Worm (Caenorhabditis elegans): ENCODE results near the gene hacd-1.

The hacd-1 gene

DNA sequence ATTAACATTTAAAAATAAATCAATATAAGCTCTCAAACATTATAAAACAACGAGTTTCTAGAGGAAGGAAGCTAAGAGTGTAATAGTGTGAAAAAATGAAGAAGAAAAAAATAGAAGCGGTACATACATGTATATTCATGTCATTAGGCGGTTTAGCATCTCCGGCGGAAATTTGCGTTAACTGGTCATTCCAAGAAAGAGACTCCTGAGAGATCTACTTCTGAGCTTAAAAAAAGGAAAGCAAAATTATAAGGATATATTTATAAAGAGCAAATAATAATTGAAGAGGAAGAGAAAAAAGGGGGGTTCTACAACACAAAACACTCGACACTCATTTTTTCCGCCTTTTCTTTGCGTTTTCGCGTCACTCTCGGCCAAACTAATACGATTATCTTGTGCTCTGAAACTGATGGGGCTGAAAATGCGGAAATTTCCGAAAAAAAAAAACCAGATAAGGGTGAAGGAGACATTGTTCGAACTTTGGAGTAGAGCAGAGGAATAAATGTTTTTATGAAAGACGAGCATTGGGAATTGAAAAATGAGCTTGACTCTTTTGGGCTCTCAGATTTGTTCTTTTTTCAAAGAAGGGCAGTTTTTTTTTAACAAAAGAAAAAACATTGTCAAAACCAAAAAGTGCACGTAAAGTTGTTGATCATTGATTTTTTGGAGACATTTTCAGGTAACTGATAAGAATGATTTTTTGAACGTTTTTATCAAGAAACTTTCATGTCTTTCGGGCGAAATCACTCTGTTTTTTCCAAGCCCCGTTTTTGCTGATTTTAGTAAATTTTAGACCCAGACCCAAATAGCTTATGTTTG, 45.3 kb upstream of the hacd-1 start:
- peak; percentile 20 for TF ChIP-seq nhr-71 (tag; optimal IDR thresholded peaks at IDR 0.05)
- TF ChIP-seq aha-1 (tag; optimal IDR thresholded peaks at IDR 0.05), result no peak
- TF ChIP-seq elt-2 (tag; optimal IDR thresholded peaks at IDR 0.05), result peak; percentile 63
- TF ChIP-seq nhr-47 (tag; optimal IDR thresholded peaks at IDR 0.05), result peak; percentile 50
- peak; percentile 88 for TF ChIP-seq egl-13 (tag; optimal IDR thresholded peaks at IDR 0.05)
- TF ChIP-seq unc-62 (GFP tag; optimal IDR thresholded peaks at IDR 0.05), result no peak
- TF ChIP-seq lin-14 (GFP tag; optimal IDR thresholded peaks at IDR 0.05), result peak; percentile 61
- TF ChIP-seq dsc-1 (tag; optimal IDR thresholded peaks at IDR 0.05), result peak; percentile 10

- no peak for TF ChIP-seq zag-1 (tag; optimal IDR thresholded peaks at IDR 0.05)
- no peak for TF ChIP-seq unc-130 (tag; optimal IDR thresholded peaks at IDR 0.05)
- no peak for TF ChIP-seq lin-39 (tag; optimal IDR thresholded peaks at IDR 0.05)
- TF ChIP-seq nhr-77 (tag; optimal IDR thresholded peaks at IDR 0.05), result no peak
- no peak for TF ChIP-seq nhr-84 (tag; optimal IDR thresholded peaks at IDR 0.05)
- no peak for TF ChIP-seq ama-1 (optimal IDR thresholded peaks at IDR 0.05)
- TF ChIP-seq dpl-1 (GFP tag; optimal IDR thresholded peaks at IDR 0.05), result no peak
- TF ChIP-seq irx-1 (tag; optimal IDR thresholded peaks at IDR 0.05), result no peak
- TF ChIP-seq ceh-82 (tag; optimal IDR thresholded peaks at IDR 0.05), result no peak
- TF ChIP-seq ets-5 (GFP tag; IDR thresholded peaks at IDR 0.05), result no peak
- no peak for TF ChIP-seq jun-1 (tag; optimal IDR thresholded peaks at IDR 0.05)
- TF ChIP-seq snu-23 (GFP tag; optimal IDR thresholded peaks at IDR 0.05), result no peak
- TF ChIP-seq nhr-47 (tag; optimal IDR thresholded peaks at IDR 0.05), result no peak
- no peak for TF ChIP-seq C04F5.9 (tag; optimal IDR thresholded peaks at IDR 0.05)
- TF ChIP-seq nhr-11 (tag; optimal IDR thresholded peaks at IDR 0.05), result no peak
- no peak for TF ChIP-seq nhr-20 (tag; optimal IDR thresholded peaks at IDR 0.05)
These were observed 44.0 kb upstream of the hacd-1 start for ce11 chrV:1416154-1416553.

DNA sequence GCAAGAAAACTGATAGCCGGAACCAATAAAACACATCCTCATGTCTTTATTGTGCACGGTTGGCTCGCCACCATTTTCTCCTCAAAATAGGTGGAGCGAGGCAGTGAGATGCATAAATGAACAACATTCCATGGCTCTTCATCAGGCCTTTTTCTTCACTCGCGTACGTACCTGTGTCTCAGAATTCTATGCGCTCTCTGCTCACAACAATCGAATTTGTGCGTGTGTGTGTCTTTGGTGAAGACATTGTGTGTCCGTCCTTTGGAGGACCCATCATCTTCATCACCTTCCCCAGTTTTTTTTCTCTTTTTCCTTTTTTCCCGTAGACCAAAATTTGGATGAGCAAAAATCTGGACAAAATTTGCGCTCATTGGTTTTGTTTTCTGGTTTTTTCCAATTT, 37.9 kb upstream of the hacd-1 start:
- TF ChIP-seq fos-1 (tag; optimal IDR thresholded peaks at IDR 0.05), result no peak
- peak; percentile 8 for TF ChIP-seq fkh-10 (GFP tag; optimal IDR thresholded peaks at IDR 0.05)
- TF ChIP-seq lin-14 (GFP tag; optimal IDR thresholded peaks at IDR 0.05), result peak; percentile 78

ce11 chrV:1423338-1423737, 36.8 kb upstream of the hacd-1 start:
- TF ChIP-seq dsc-1 (tag; optimal IDR thresholded peaks at IDR 0.05) (no peak), mab-9 (GFP tag; IDR thresholded peaks at IDR 0.05) (no peak)

ce11 chrV:1425595-1425994, 34.6 kb upstream of the hacd-1 start, which contains the start of gene R12A1.3:
Gene R12A1.3 (minus strand): TSS chrV:1425794.
- TF ChIP-seq C16A3.4 (tag; optimal IDR thresholded peaks at IDR 0.05) (no peak), fkh-8 (tag; optimal IDR thresholded peaks at IDR 0.05) (no peak), F16B12.6 (tag; optimal IDR thresholded peaks at IDR 0.05) (no peak), ets-5 (GFP tag; IDR thresholded peaks at IDR 0.05) (no peak), lin-39 (tag; optimal IDR thresholded peaks at IDR 0.05) (no peak), efl-1 (optimal IDR thresholded peaks at IDR 0.05) (no peak), efl-1 (GFP tag; optimal IDR thresholded peaks at IDR 0.05 in 1 of 2) (peak in 1 of 2 experiments; percentile 60), nhr-85 (tag) (no peak)

ce11 chrV:1431702-1432187, 28.4 kb upstream of the hacd-1 start, which contains the start of gene ges-1:
Gene ges-1 (minus strand): TSS chrV:1432137.
- TF ChIP-seq unc-62 (GFP tag; optimal IDR thresholded peaks at IDR 0.05) (no peak), nhr-28 (tag; optimal IDR thresholded peaks at IDR 0.05) (no peak), ztf-11 (tag; optimal IDR thresholded peaks at IDR 0.05) (no peak), aly-2 (tag; optimal IDR thresholded peaks at IDR 0.05) (no peak), sptf-1 (tag; optimal IDR thresholded peaks at IDR 0.05) (no peak)
